Worm (Caenorhabditis elegans): ENCODE results near the gene ugt-29.

ugt-29 gene

DNA sequence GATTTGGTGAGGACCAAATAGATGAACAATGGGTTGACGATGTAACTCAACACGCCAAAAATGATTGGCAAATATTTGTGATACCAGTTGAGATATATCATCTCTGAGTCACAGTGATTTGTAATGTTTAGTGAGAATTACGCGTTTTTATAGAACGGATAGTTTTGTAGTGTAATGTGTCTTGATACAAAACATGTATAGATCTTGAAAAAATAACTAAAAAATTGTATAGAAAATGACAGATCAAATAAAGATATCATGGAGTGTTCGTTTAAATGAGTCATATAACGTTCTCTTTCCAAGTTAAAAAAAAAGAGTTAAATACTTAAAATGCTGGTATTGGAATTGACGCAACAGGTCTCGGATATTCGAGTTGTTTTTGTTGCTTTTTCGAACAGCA is 45.0 kb downstream of the ugt-29 start, which contains the start of gene srj-6:
Gene srj-6, minus strand, starts transcription at position 101 of the 400 bp plus-strand sequence.
- TF ChIP-seq nhr-76 (tag; optimal IDR thresholded peaks at IDR 0.05) (no peak), nhr-84 (tag; optimal IDR thresholded peaks at IDR 0.05) (no peak), nhr-19 (GFP tag; conservative IDR thresholded peaks at IDR 0.05) (no peak), ceh-90 (tag; optimal IDR thresholded peaks at IDR 0.05) (no peak), pax-3 (tag; optimal IDR thresholded peaks at IDR 0.05) (no peak), ceh-63 (GFP tag; optimal IDR thresholded peaks at IDR 0.05) (no peak), hlh-17 (GFP tag; optimal IDR thresholded peaks at IDR 0.05; ENCODE audit: borderline replicate concordance) (no peak), nhr-11 (tag; optimal IDR thresholded peaks at IDR 0.05) (no peak)

- TF ChIP-seq lsy-2 (tag; optimal IDR thresholded peaks at IDR 0.05) (no peak), skn-1 (tag; optimal IDR thresholded peaks at IDR 0.05) (no peak), lin-14 (GFP tag; optimal IDR thresholded peaks at IDR 0.05) (no peak), tlp-1 (tag; optimal IDR thresholded peaks at IDR 0.05) (no peak), C16A3.4 (tag; optimal IDR thresholded peaks at IDR 0.05) (no peak), hlh-4 (tag; optimal IDR thresholded peaks at IDR 0.05) (no peak), ets-5 (GFP tag; IDR thresholded peaks at IDR 0.05) (no peak)
Observed at ce11 chrV:652940-653339, 46.4 kb downstream of the ugt-29 start, which contains the start of gene srj-5. Gene srj-5 (minus strand): TSS chrV:653040.

- TF ChIP-seq nhr-90 (tag; optimal IDR thresholded peaks at IDR 0.05; ENCODE audit: poor library complexity) (no peak), pag-3 (tag; optimal IDR thresholded peaks at IDR 0.05; ENCODE audit: borderline replicate concordance, insufficient read depth) (no peak), blmp-1 (tag; optimal IDR thresholded peaks at IDR 0.05) (no peak), nhr-20 (tag; optimal IDR thresholded peaks at IDR 0.05) (no peak), fos-1 (tag; optimal IDR thresholded peaks at IDR 0.05) (no peak), nhr-12 (tag; optimal IDR thresholded peaks at IDR 0.05) (no peak), dpl-1 (GFP tag; optimal IDR thresholded peaks at IDR 0.05) (no peak), fkh-10 (GFP tag; optimal IDR thresholded peaks at IDR 0.05) (no peak), nhr-84 (tag; optimal IDR thresholded peaks at IDR 0.05) (no peak), ceh-88 (GFP tag; IDR thresholded peaks at IDR 0.05) (no peak), rnt-1 (tag; optimal IDR thresholded peaks at IDR 0.05) (no peak)
Observed at ce11 chrV:646888-647287, 52.5 kb downstream of the ugt-29 start, which contains the start of gene ugt-42. Gene ugt-42 (plus strand): TSS chrV:647188.

Measured in whole organism, L1 larva.